Worm (Caenorhabditis elegans) whole organism, early embryonic: ENCODE results near the gene cng-3.

Source experiments
- B0310.2 ChIP-seq: sonication (generic microtip); optimal IDR thresholded peaks from 2 replicates; lab custom pipeline; 2016; ENCODE audit warnings: mild to moderate bottlenecking, missing genetic modification characterization, missing compliant biosample characterization
- F13C5.2 ChIP-seq: sonication (generic microtip); optimal IDR thresholded peaks from 2 replicates; lab custom pipeline; 2017; ENCODE audit warnings: mild to moderate bottlenecking, missing genetic modification characterization, inconsistent platforms, missing compliant biosample characterization
- ama-1 ChIP-seq: fragments of 150-350 bp; optimal IDR thresholded peaks from 2 replicates; lab custom pipeline; 2014
- ceh-13 ChIP-seq: fragments of 200-800 bp; sonication (Bioruptor generic); optimal IDR thresholded peaks from 2 replicates; lab custom pipeline; 2018; ENCODE audit warnings: mild to moderate bottlenecking, missing genetic modification characterization, missing compliant biosample characterization
- ceh-36 ChIP-seq: sonication (generic microtip); optimal IDR thresholded peaks from 2 replicates; lab custom pipeline; 2016; ENCODE audit warnings: missing genetic modification characterization, inconsistent platforms, missing compliant biosample characterization
- ets-7 ChIP-seq: sonication (generic microtip); optimal IDR thresholded peaks from 2 replicates; lab custom pipeline; 2016; ENCODE audit warnings: missing genotype, missing genetic modification characterization, missing compliant biosample characterization
- flt-1 ChIP-seq: fragments of 200-800 bp; sonication (Bioruptor generic); IDR thresholded peaks from 2 replicates; pipeline ENCODE4 v1.3.6; 2022; ENCODE audit warnings: missing genetic modification characterization, missing compliant biosample characterization
- hnd-1 ChIP-seq: sonication (generic microtip); optimal IDR thresholded peaks from 2 replicates; lab custom pipeline; 2016; ENCODE audit warnings: missing genetic modification characterization, missing compliant biosample characterization
- tra-4 ChIP-seq: sonication (generic microtip); optimal IDR thresholded peaks from 2 replicates; lab custom pipeline; 2017; ENCODE audit warnings: missing genetic modification characterization, missing compliant biosample characterization

DNA sequence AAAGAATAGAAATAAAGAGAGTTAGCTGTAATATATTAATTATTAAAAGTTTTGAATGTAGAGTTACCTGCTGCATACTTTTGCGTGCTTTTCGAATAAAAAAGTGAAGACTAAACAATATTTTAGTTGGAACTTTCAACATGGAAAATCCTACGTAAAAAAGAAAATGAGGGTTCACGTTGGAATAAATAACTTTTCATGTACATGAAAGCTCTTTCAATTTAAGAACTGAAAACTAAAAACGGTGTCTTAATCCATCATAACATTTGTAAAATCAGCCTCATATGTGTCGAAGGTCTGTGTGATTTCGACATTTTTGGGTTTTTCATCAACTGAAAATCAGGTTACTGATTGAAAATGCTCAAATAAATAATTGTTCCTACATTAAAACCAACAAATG lies 25.4 kb upstream of the cng-3 start, which contains the start of gene ttr-9:
- TF ChIP-seq ama-1 (lab: Kevin White, UChicago) (no peak), ceh-36 (tag; lab: Kevin White, UChicago) (no peak), flt-1 (GFP tag; lab: Robert Waterston, UW) (no peak), hnd-1 (tag; lab: Kevin White, UChicago) (no peak), ceh-13 (GFP tag; lab: Kevin White, UChicago) (no peak), ets-7 (tag; lab: Kevin White, UChicago) (no peak), tra-4 (tag; lab: Kevin White, UChicago) (no peak), B0310.2 (tag; lab: Kevin White, UChicago) (no peak), F13C5.2 (tag; lab: Kevin White, UChicago) (no peak)
